Fruit fly (Drosophila melanogaster) whole organism, prepupa: ENCODE results near the gene CG13919.

Experiments used
- CG10631 ChIP-seq: fragments of 200-800 bp; sonication (Bioruptor generic); optimal IDR thresholded peaks from 2 replicates; lab custom pipeline; 2016; ENCODE audit warnings: missing biosample characterization, missing genetic modification characterization
- CG10669 ChIP-seq: fragments of 200-800 bp; sonication (Bioruptor generic); optimal IDR thresholded peaks from 3 replicates; lab custom pipeline; 2018; ENCODE audit warnings: missing biosample characterization, mild to moderate bottlenecking, missing genetic modification characterization, moderate library complexity
- CG4318 ChIP-seq: fragments of 200-800 bp; sonication (Bioruptor generic); optimal IDR thresholded peaks from 3 replicates; lab custom pipeline; 2017; ENCODE audit warnings: missing biosample characterization, mild to moderate bottlenecking, missing genetic modification characterization
- Sox102F ChIP-seq: fragments of 200-800 bp; sonication (Bioruptor generic); optimal IDR thresholded peaks from 2 replicates; lab custom pipeline; 2016; ENCODE audit warnings: missing biosample characterization, mild to moderate bottlenecking, missing genetic modification characterization
- achi ChIP-seq: fragments of 200-800 bp; sonication (Bioruptor generic); optimal IDR thresholded peaks from 3 replicates; lab custom pipeline; 2016; ENCODE audit warnings: missing biosample characterization, missing genetic modification characterization
- dac ChIP-seq: fragments of 200-800 bp; sonication (Bioruptor generic); optimal IDR thresholded peaks from 2 replicates; lab custom pipeline; 2017; ENCODE audit warnings: missing biosample characterization, mild to moderate bottlenecking, missing genetic modification characterization
- svp ChIP-seq: fragments of 200-800 bp; sonication (Bioruptor generic); peaks from one replicate; lab custom pipeline; 2016; ENCODE audit warnings: missing biosample characterization, missing genetic modification characterization

dm6 chr3L:1614465-1615084 is 30.7 kb upstream of the CG13919 start:
- TF ChIP-seq CG10631 (GFP tag; lab: Kevin White, UChicago), result no peak
- TF ChIP-seq achi (GFP tag; lab: Kevin White, UChicago), result no peak
- TF ChIP-seq dac (GFP tag; lab: Kevin White, UChicago), result no peak
- TF ChIP-seq Sox102F (GFP tag; lab: Kevin White, UChicago), result no peak
- peak; percentile 57 for TF ChIP-seq svp (GFP tag; lab: Kevin White, UChicago)
- TF ChIP-seq CG4318, result no peak
- no peak for TF ChIP-seq CG10669 (GFP tag; lab: Kevin White, UChicago)
